Fruit fly (Drosophila melanogaster): ENCODE measurements around the gene CG12020.

DNA sequence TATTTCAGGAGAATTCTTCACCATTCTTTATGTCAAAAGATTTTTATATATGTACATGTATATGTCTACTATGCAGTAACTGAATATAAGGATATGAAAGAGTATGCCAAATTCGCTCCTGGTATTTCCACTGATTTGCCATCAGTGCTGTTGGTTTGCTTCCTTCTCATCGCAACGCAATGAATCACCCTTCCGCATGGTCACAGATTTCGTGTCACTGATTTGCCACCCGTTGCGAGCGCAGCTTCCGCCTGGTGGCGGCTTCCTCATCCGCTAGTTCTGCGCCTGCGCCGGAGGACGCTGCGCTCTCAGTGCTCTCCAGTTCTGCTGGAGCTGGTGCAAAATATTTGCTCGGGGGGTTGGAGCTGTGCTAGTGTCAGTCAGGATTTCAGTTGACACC, 48.9 kb upstream of the CG12020 start:
- TF ChIP-seq ttk (optimal IDR thresholded peaks at IDR 0.05) (no peak), insv (optimal IDR thresholded peaks at IDR 0.05) (no peak), psq (optimal IDR thresholded peaks at IDR 0.05) (no peak)

Measured in Kc167 (cell line).